Worm (Caenorhabditis elegans) whole organism, L3 larva: ENCODE data around the gene W02B3.3.
A peak's percentile ranks its signal among the peaks of the same experiment; 100 is the strongest.

Source experiments
- ZK546.5 ChIP-seq: sonication (generic microtip); optimal IDR thresholded peaks from 2 replicates; lab custom pipeline; 2017; ENCODE audit warnings: missing biosample characterization, missing genetic modification characterization
- ama-1 ChIP-seq: fragments of 150-350 bp; optimal IDR thresholded peaks from 2 replicates; lab custom pipeline; 2018
- ceh-16 ChIP-seq: sonication (generic microtip); optimal IDR thresholded peaks from 2 replicates; lab custom pipeline; 2017; ENCODE audit warnings: missing biosample characterization, missing genetic modification characterization
- ceh-28 ChIP-seq: fragments of 150-350 bp; optimal IDR thresholded peaks from 2 replicates; lab custom pipeline; 2014; ENCODE audit warnings: missing biosample characterization, missing genetic modification reagents, missing genetic modification characterization
- ceh-82 ChIP-seq: fragments of 150-350 bp; optimal IDR thresholded peaks from 2 replicates; lab custom pipeline; 2014; ENCODE audit warnings: missing biosample characterization, missing genetic modification characterization
- egl-27 ChIP-seq: sonication (generic microtip); optimal IDR thresholded peaks from 4 replicates; lab custom pipeline; 2017; ENCODE audit warnings: missing biosample characterization, missing genetic modification reagents, missing genetic modification characterization
- egl-5 ChIP-seq: fragments of 150-350 bp; optimal IDR thresholded peaks from 2 replicates; lab custom pipeline; 2017; ENCODE audit warnings: missing biosample characterization, missing genetic modification reagents, missing genetic modification characterization, inconsistent platforms
- elt-1 ChIP-seq: fragments of 150-350 bp; optimal IDR thresholded peaks from 2 replicates; lab custom pipeline; 2014; ENCODE audit warnings: missing biosample characterization, missing genetic modification characterization
- elt-2 ChIP-seq: sonication (generic microtip); optimal IDR thresholded peaks from 2 replicates; lab custom pipeline; 2016; ENCODE audit warnings: missing genetic modification reagents, mild to moderate bottlenecking, missing genetic modification characterization, missing compliant biosample characterization
- eor-1 ChIP-seq, 2 experiments: fragments of 150-350 bp; optimal IDR thresholded peaks; 2 replicates each; lab custom pipeline; 2014 to 2018; ENCODE audit warnings: missing biosample characterization in 2 of 2, missing genetic modification characterization in 2 of 2
- fkh-10 ChIP-seq: sonication (generic microtip); optimal IDR thresholded peaks from 2 replicates; lab custom pipeline; 2017; ENCODE audit warnings: missing biosample characterization, missing genetic modification reagents, missing genetic modification characterization
- fkh-2 ChIP-seq: fragments of 150-350 bp; optimal IDR thresholded peaks from 2 replicates; lab custom pipeline; 2014; ENCODE audit warnings: missing biosample characterization, missing genetic modification reagents, missing genetic modification characterization
- fos-1 ChIP-seq: fragments of 150-350 bp; optimal IDR thresholded peaks from 2 replicates; lab custom pipeline; 2014; ENCODE audit warnings: missing biosample characterization, missing genetic modification characterization
- hmg-11 ChIP-seq: sonication (generic microtip); optimal IDR thresholded peaks from 2 replicates; lab custom pipeline; 2016; ENCODE audit warnings: missing genetic modification characterization, missing compliant biosample characterization
- jun-1 ChIP-seq: fragments of 150-350 bp; optimal IDR thresholded peaks from 2 replicates; lab custom pipeline; 2014; ENCODE audit warnings: missing biosample characterization, missing genetic modification reagents, missing genetic modification characterization
- lin-15B ChIP-seq: fragments of 150-350 bp; optimal IDR thresholded peaks from 2 replicates; lab custom pipeline; 2014; ENCODE audit warnings: missing biosample characterization, missing genetic modification characterization
- lin-39 ChIP-seq: fragments of 150-350 bp; optimal IDR thresholded peaks from 2 replicates; lab custom pipeline; 2018; ENCODE audit warnings: missing biosample characterization, missing genetic modification reagents, missing genetic modification characterization
- lsy-12 ChIP-seq: sonication (generic microtip); optimal IDR thresholded peaks from 2 replicates; lab custom pipeline; 2016; ENCODE audit warnings: mild to moderate bottlenecking, missing genetic modification characterization, missing compliant biosample characterization
- mdl-1 ChIP-seq: fragments of 150-350 bp; optimal IDR thresholded peaks from 2 replicates; lab custom pipeline; 2014; ENCODE audit warnings: missing biosample characterization, missing genetic modification characterization
- mml-1 ChIP-seq: fragments of 150-350 bp; sonication (generic microtip); optimal IDR thresholded peaks from 3 replicates; lab custom pipeline; 2014; ENCODE audit warnings: missing biosample characterization, missing genetic modification characterization
- nfya-1 ChIP-seq: sonication (generic microtip); optimal IDR thresholded peaks from 2 replicates; lab custom pipeline; 2017; ENCODE audit warnings: missing genetic modification characterization, mild to moderate bottlenecking, missing compliant biosample characterization, antibody characterized with exemption, moderate library complexity; ENCODE audit not compliant: insufficient read depth
- nhr-12 ChIP-seq: fragments of 150-350 bp; optimal IDR thresholded peaks from 2 replicates; lab custom pipeline; 2014; ENCODE audit warnings: missing biosample characterization, missing genetic modification characterization
- nhr-23 ChIP-seq: fragments of 150-350 bp; optimal IDR thresholded peaks from 2 replicates; lab custom pipeline; 2014; ENCODE audit warnings: missing biosample characterization, missing genetic modification reagents, missing genetic modification characterization
- nhr-237 ChIP-seq: fragments of 150-350 bp; optimal IDR thresholded peaks from 2 replicates; lab custom pipeline; 2014; ENCODE audit warnings: missing biosample characterization, missing genetic modification characterization
- nhr-25 ChIP-seq: sonication (generic microtip); optimal IDR thresholded peaks from 2 replicates; lab custom pipeline; 2017; ENCODE audit warnings: missing biosample characterization, missing genetic modification characterization
- nhr-28 ChIP-seq: fragments of 150-350 bp; optimal IDR thresholded peaks from 2 replicates; lab custom pipeline; 2014; ENCODE audit warnings: missing biosample characterization, missing genetic modification characterization
- nhr-43 ChIP-seq: sonication (generic microtip); optimal IDR thresholded peaks from 2 replicates; lab custom pipeline; 2016; ENCODE audit warnings: mild to moderate bottlenecking, missing genetic modification characterization, missing compliant biosample characterization; ENCODE audit not compliant: poor library complexity, severe bottlenecking
- nhr-67 ChIP-seq: fragments of 150-350 bp; optimal IDR thresholded peaks from 2 replicates; lab custom pipeline; 2014; ENCODE audit warnings: missing biosample characterization, missing genetic modification characterization
- nhr-76 ChIP-seq: fragments of 150-350 bp; sonication (generic microtip); optimal IDR thresholded peaks from 5 replicates; lab custom pipeline; 2014; ENCODE audit warnings: missing biosample characterization, missing genetic modification characterization
- pha-4 ChIP-seq: fragments of 150-350 bp; optimal IDR thresholded peaks from 2 replicates; lab custom pipeline; 2014; ENCODE audit warnings: missing biosample characterization, missing genetic modification reagents, missing genetic modification characterization
- pqm-1 ChIP-seq: fragments of 150-350 bp; optimal IDR thresholded peaks from 2 replicates; lab custom pipeline; 2017; ENCODE audit warnings: missing biosample characterization, missing genetic modification characterization, inconsistent platforms
- sea-2 ChIP-seq: fragments of 150-350 bp; sonication (generic microtip); optimal IDR thresholded peaks from 4 replicates; lab custom pipeline; 2014; ENCODE audit warnings: missing biosample characterization, missing genetic modification reagents, missing genetic modification characterization
- skn-1 ChIP-seq: fragments of 150-350 bp; optimal IDR thresholded peaks from 2 replicates; lab custom pipeline; 2014; ENCODE audit warnings: missing biosample characterization, missing genetic modification characterization
- snpc-4 ChIP-seq: fragments of 150-350 bp; optimal IDR thresholded peaks from 2 replicates; lab custom pipeline; 2014; ENCODE audit warnings: missing biosample characterization, missing genetic modification characterization
- tbx-2 ChIP-seq: sonication (generic microtip); optimal IDR thresholded peaks from 2 replicates; lab custom pipeline; 2016; ENCODE audit warnings: mild to moderate bottlenecking, missing genetic modification characterization, missing compliant biosample characterization
- unc-62 ChIP-seq: fragments of 150-350 bp; sonication (generic microtip); optimal IDR thresholded peaks from 4 replicates; lab custom pipeline; 2014; ENCODE audit warnings: missing biosample characterization, missing genetic modification reagents, missing genetic modification characterization
- zag-1 ChIP-seq: fragments of 150-350 bp; optimal IDR thresholded peaks from 2 replicates; lab custom pipeline; 2014; ENCODE audit warnings: missing biosample characterization, missing genetic modification characterization
- ztf-11 ChIP-seq: fragments of 150-350 bp; optimal IDR thresholded peaks from 2 replicates; lab custom pipeline; 2014; ENCODE audit warnings: missing biosample characterization, missing genetic modification characterization
- ztf-4 ChIP-seq: fragments of 150-350 bp; optimal IDR thresholded peaks from 2 replicates; lab custom pipeline; 2014; ENCODE audit warnings: missing biosample characterization, missing genetic modification characterization

Gene W02B3.3

ce11 chrIII:670994-671393 lies 2.8 kb upstream of the W02B3.3 start:
- TF ChIP-seq lin-15B (tag; lab: Kevin White, UChicago) (peak; percentile 19), fos-1 (tag; lab: Kevin White, UChicago) (no peak), tbx-2 (peak; percentile 36), lin-39 (tag; lab: Kevin White, UChicago) (peak; percentile 91), nhr-43 (tag; lab: Kevin White, UChicago) (no peak), lsy-12 (tag; lab: Kevin White, UChicago) (peak; percentile 29), hmg-11 (tag; lab: Kevin White, UChicago) (peak; percentile 75), ceh-28 (tag; lab: Kevin White, UChicago) (peak; percentile 24), nfya-1 (tag; lab: Kevin White, UChicago) (peak; percentile 85), fkh-10 (GFP tag; lab: Kevin White, UChicago) (peak; percentile 89)

ce11 chrIII:665173-665757 lies 3.0 kb downstream of the W02B3.3 start, which contains the start of gene C09F5.3:
C09F5.3 (minus strand) TSS chrIII:665266.
- TF ChIP-seq unc-62 (GFP tag; lab: Kevin White, UChicago) = no peak

- TF ChIP-seq nfya-1 (tag; lab: Kevin White, UChicago) = peak; percentile 9
- TF ChIP-seq lin-39 (tag; lab: Kevin White, UChicago) = no peak
- TF ChIP-seq nhr-25 (tag; lab: Kevin White, UChicago) = peak; percentile 41
- no peak for TF ChIP-seq nhr-67 (tag; lab: Kevin White, UChicago)
- peak; percentile 26 for TF ChIP-seq nhr-23 (tag; lab: Kevin White, UChicago)
Observed at ce11 chrIII:658357-658756, 9.9 kb downstream of the W02B3.3 start, which contains the start of gene C09F5.1. C09F5.1 (plus strand) TSS chrIII:658709.

ce11 chrIII:657241-657640 lies 11.0 kb downstream of the W02B3.3 start:
- peak; percentile 57 for TF ChIP-seq nhr-25 (tag; lab: Kevin White, UChicago)
- TF ChIP-seq snpc-4 (tag; lab: Kevin White, UChicago) = no peak

ce11 chrIII:656660-657059 lies 11.6 kb downstream of the W02B3.3 start:
- TF ChIP-seq pqm-1 (tag; lab: Kevin White, UChicago) (no peak), elt-1 (peak; percentile 56)
- TF ChIP-seq, all 47 proteins: peak for 1

- TF ChIP-seq nhr-23 (tag; lab: Kevin White, UChicago) (peak; percentile 52), lin-15B (tag; lab: Kevin White, UChicago) (no peak)
Observed at ce11 chrIII:654365-654764, 13.9 kb downstream of the W02B3.3 start.

ce11 chrIII:651587-651986 lies 16.6 kb downstream of the W02B3.3 start:
- TF ChIP-seq ama-1 = no peak
- TF ChIP-seq nhr-237 (tag; lab: Kevin White, UChicago) = no peak
- TF ChIP-seq egl-5 (tag; lab: Kevin White, UChicago) = no peak
- TF ChIP-seq skn-1 = no peak
- TF ChIP-seq tbx-2 = no peak
- TF ChIP-seq ceh-28 (tag; lab: Kevin White, UChicago) = peak; percentile 52
- peak; percentile 71 for TF ChIP-seq elt-2 (tag; lab: Kevin White, UChicago)
- TF ChIP-seq ceh-16 (tag; lab: Kevin White, UChicago) = no peak
- no peak for TF ChIP-seq fkh-2 (tag; lab: Kevin White, UChicago)
- TF ChIP-seq mdl-1 = no peak
- TF ChIP-seq nhr-25 (tag; lab: Kevin White, UChicago) = peak; percentile 48
- TF ChIP-seq nhr-76 (tag; lab: Kevin White, UChicago) = no peak
- TF ChIP-seq mml-1 (tag; lab: Kevin White, UChicago) = no peak
- no peak for TF ChIP-seq egl-27
- TF ChIP-seq lsy-12 (tag; lab: Kevin White, UChicago) = no peak
- TF ChIP-seq nhr-67 (tag; lab: Kevin White, UChicago) = no peak
- no peak for TF ChIP-seq hmg-11 (tag; lab: Kevin White, UChicago)
- no peak for TF ChIP-seq zag-1
- TF ChIP-seq ztf-11 (tag; lab: Kevin White, UChicago) = no peak
- no peak for TF ChIP-seq elt-1
- no peak for TF ChIP-seq eor-1 (tag; optimal IDR thresholded peaks at IDR 0.05; lab: Kevin White, UChicago)
- no peak for TF ChIP-seq sea-2
- no peak for TF ChIP-seq nhr-12 (tag; lab: Kevin White, UChicago)
- peak; percentile 54 for TF ChIP-seq jun-1 (tag; lab: Kevin White, UChicago)
- no peak for TF ChIP-seq pha-4 (tag; lab: Kevin White, UChicago)
- peak; percentile 76 for TF ChIP-seq pqm-1 (tag; lab: Kevin White, UChicago)
- no peak for TF ChIP-seq ZK546.5 (tag; lab: Kevin White, UChicago)
- no peak for TF ChIP-seq fkh-10 (GFP tag; lab: Kevin White, UChicago)
- no peak for TF ChIP-seq ceh-82 (tag; lab: Kevin White, UChicago)
- TF ChIP-seq nhr-28 (tag; lab: Kevin White, UChicago) = no peak
- no peak for TF ChIP-seq ztf-4 (tag; lab: Kevin White, UChicago)
